Comparison of ENCODE assay signal across 6 worm cellular contexts in genomic region chrII:7253073-7253472, ce11.
TF ChIP-seq lines count a peak whose summit lies in the region.

Gene lsm-4, minus strand, starts transcription at chrII:7253163.

TF ChIP-seq in whole organism, L1 larva, 84 proteins besides CTCF, POLR2A, EP300 and RAD21 (continues in another document):
- TF ChIP-seq nhr-237 (tag; optimal IDR thresholded peaks at IDR 0.05; lab: Kevin White, UChicago), result no peak
- no peak for TF ChIP-seq fkh-10 (GFP tag; optimal IDR thresholded peaks at IDR 0.05; lab: Kevin White, UChicago)
- TF ChIP-seq ztf-4 (tag; optimal IDR thresholded peaks at IDR 0.05; lab: Kevin White, UChicago), result no peak
- no peak for TF ChIP-seq skn-1 (tag; optimal IDR thresholded peaks at IDR 0.05; lab: Kevin White, UChicago)
- TF ChIP-seq vab-15 (tag; optimal IDR thresholded peaks at IDR 0.05; lab: Kevin White, UChicago), result no peak
- TF ChIP-seq tlp-1 (tag; optimal IDR thresholded peaks at IDR 0.05; lab: Kevin White, UChicago), result no peak
- peak in 1 of 2 experiments; percentile 27 for TF ChIP-seq lin-35 (GFP tag; optimal IDR thresholded peaks at IDR 0.05; lab: Kevin White, UChicago)
- TF ChIP-seq nhr-85 (tag; lab: Kevin White, UChicago), result no peak
- TF ChIP-seq fos-1 (tag; optimal IDR thresholded peaks at IDR 0.05; lab: Kevin White, UChicago), result no peak
- no peak for TF ChIP-seq lir-3 (tag; optimal IDR thresholded peaks at IDR 0.05; lab: Kevin White, UChicago; ENCODE audit: poor library complexity)
- TF ChIP-seq C04F5.9 (tag; optimal IDR thresholded peaks at IDR 0.05; lab: Kevin White, UChicago), result no peak
- TF ChIP-seq ceh-88 (GFP tag; IDR thresholded peaks at IDR 0.05; lab: Robert Waterston, UW), result no peak
- TF ChIP-seq fkh-4 (tag; optimal IDR thresholded peaks at IDR 0.05; lab: Kevin White, UChicago; ENCODE audit: borderline replicate concordance), result no peak
- TF ChIP-seq unc-62 (GFP tag; optimal IDR thresholded peaks at IDR 0.05; lab: Kevin White, UChicago), result no peak
- no peak for TF ChIP-seq pax-3 (tag; optimal IDR thresholded peaks at IDR 0.05; lab: Kevin White, UChicago)
- peak in 1 of 3 experiments; percentile 20 for TF ChIP-seq dpl-1 (GFP tag; optimal IDR thresholded peaks at IDR 0.05; lab: Kevin White, UChicago)

TF ChIP-seq in whole organism, L2 larva, 48 proteins besides CTCF, POLR2A, EP300 and RAD21:
- TF ChIP-seq aly-2 (tag; optimal IDR thresholded peaks at IDR 0.05; lab: Kevin White, UChicago) (no peak), mdl-1 (tag; optimal IDR thresholded peaks at IDR 0.05; lab: Kevin White, UChicago) (no peak), sma-9 (GFP tag; optimal IDR thresholded peaks at IDR 0.05; lab: Kevin White, UChicago) (no peak), sma-9 (tag; optimal IDR thresholded peaks at IDR 0.05; lab: Kevin White, UChicago) (no peak), lsy-2 (tag; optimal IDR thresholded peaks at IDR 0.05; lab: Kevin White, UChicago) (peak in 1 of 2 experiments; percentile 3), unc-39 (tag; optimal IDR thresholded peaks at IDR 0.05; lab: Kevin White, UChicago) (no peak), ama-1 (optimal IDR thresholded peaks at IDR 0.05; lab: Kevin White, UChicago) (peak; percentile 7)

TF ChIP-seq in whole organism, L3 larva, 47 proteins besides CTCF, POLR2A, EP300 and RAD21:
- TF ChIP-seq elt-1 (tag; optimal IDR thresholded peaks at IDR 0.05; lab: Kevin White, UChicago) (no peak), jun-1 (tag; optimal IDR thresholded peaks at IDR 0.05; lab: Kevin White, UChicago) (no peak), sea-2 (GFP tag; optimal IDR thresholded peaks at IDR 0.05; lab: Kevin White, UChicago) (no peak), lin-15B (tag; optimal IDR thresholded peaks at IDR 0.05; lab: Kevin White, UChicago) (no peak), nhr-67 (tag; optimal IDR thresholded peaks at IDR 0.05; lab: Kevin White, UChicago) (no peak), pha-4 (tag; optimal IDR thresholded peaks at IDR 0.05; lab: Kevin White, UChicago) (peak; percentile 29)

TF ChIP-seq in whole organism, L4 larva, 104 proteins besides CTCF, POLR2A, EP300 and RAD21:
- no peak for TF ChIP-seq egl-43 (GFP tag; IDR thresholded peaks at IDR 0.05; lab: Robert Waterston, UW)
- no peak for TF ChIP-seq vab-7 (GFP tag; IDR thresholded peaks at IDR 0.05; lab: Robert Waterston, UW)
- peak; percentile 92 for TF ChIP-seq T20F7.1 (GFP tag; optimal IDR thresholded peaks at IDR 0.05; lab: Kevin White, UChicago)
- TF ChIP-seq Y48G9A.11 (GFP tag; IDR thresholded peaks at IDR 0.05; lab: Robert Waterston, UW), result peak; percentile 73; the same call in 1 of the 2 replicates
- TF ChIP-seq daf-16 (GFP tag; optimal IDR thresholded peaks at IDR 0.05; lab: Kevin White, UChicago), result no peak
- peak; percentile 11 for TF ChIP-seq daf-16 (tag; optimal IDR thresholded peaks at IDR 0.05; lab: Kevin White, UChicago)
- TF ChIP-seq lsy-2 (tag; optimal IDR thresholded peaks at IDR 0.05; lab: Kevin White, UChicago), result peak in 1 of 2 experiments; percentile 25
- no peak for TF ChIP-seq lir-3 (tag; optimal IDR thresholded peaks at IDR 0.05; lab: Kevin White, UChicago)

TF ChIP-seq in whole organism, late embryonic, 69 proteins besides CTCF, POLR2A, EP300 and RAD21:
- TF ChIP-seq unc-55 (GFP tag; optimal IDR thresholded peaks at IDR 0.05; lab: Kevin White, UChicago) (no peak), npax-4 (tag; optimal IDR thresholded peaks at IDR 0.05; lab: Kevin White, UChicago) (no peak), elt-4 (tag; optimal IDR thresholded peaks at IDR 0.05; lab: Kevin White, UChicago) (no peak), eyg-1 (tag; optimal IDR thresholded peaks at IDR 0.05; lab: Kevin White, UChicago) (no peak), unc-86 (tag; optimal IDR thresholded peaks at IDR 0.05; lab: Kevin White, UChicago) (no peak), ceh-48 (tag; optimal IDR thresholded peaks at IDR 0.05; lab: Kevin White, UChicago) (peak; percentile 30), ceh-31 (tag; optimal IDR thresholded peaks at IDR 0.05; lab: Kevin White, UChicago) (no peak)

TF ChIP-seq in whole organism, young adult, 124 proteins besides CTCF, POLR2A, EP300 and RAD21:
- TF ChIP-seq attf-3 (GFP tag; conservative IDR thresholded peaks at IDR 0.05; lab: Robert Waterston, UW), result peak; percentile 86
- no peak for TF ChIP-seq ekl-4 (GFP tag; IDR thresholded peaks at IDR 0.05; lab: Robert Waterston, UW)
